Fruit fly (Drosophila melanogaster) whole organism, embryonic: Measurements from ENCODE around the gene CG17572.

Source experiments
- Adf1 ChIP-seq: fragments of 200-800 bp; sonication (Bioruptor generic); IDR thresholded peaks from 2 replicates; pipeline ENCODE4 v1.3.6; 2022; ENCODE audit warnings: missing biosample characterization, missing genetic modification characterization
- Bteb2 ChIP-seq: fragments of 200-800 bp; sonication (Bioruptor generic); optimal IDR thresholded peaks from 2 replicates; lab custom pipeline; 2016; ENCODE audit warnings: missing biosample characterization, missing genetic modification characterization
- CG10959 ChIP-seq: fragments of 200-800 bp; sonication (Bioruptor generic); IDR thresholded peaks from 2 replicates; pipeline ENCODE4 v1.3.6; 2022; ENCODE audit warnings: missing biosample characterization, missing genetic modification characterization
- CG11085 ChIP-seq: fragments of 200-800 bp; sonication (Bioruptor generic); IDR thresholded peaks from 2 replicates; pipeline ENCODE4 v1.3.6; 2022; ENCODE audit warnings: missing biosample characterization, missing genetic modification characterization
- CG11093 ChIP-seq: fragments of 200-800 bp; sonication (Bioruptor generic); IDR thresholded peaks from 3 replicates; pipeline ENCODE4 v1.3.6; 2022; ENCODE audit warnings: missing biosample characterization, missing genetic modification characterization
- CG1233 ChIP-seq: fragments of 200-800 bp; sonication (Bioruptor generic); optimal IDR thresholded peaks from 4 replicates; lab custom pipeline; 2018; ENCODE audit warnings: missing biosample characterization, mild to moderate bottlenecking, missing genetic modification characterization
- CG14710 ChIP-seq: fragments of 200-800 bp; sonication (Bioruptor generic); optimal IDR thresholded peaks from 3 replicates; lab custom pipeline; 2019; ENCODE audit warnings: missing biosample characterization, mild to moderate bottlenecking, missing genetic modification characterization, moderate library complexity
- CG16815 ChIP-seq: fragments of 200-800 bp; sonication (Bioruptor generic); optimal IDR thresholded peaks from 3 replicates; lab custom pipeline; 2017; ENCODE audit warnings: missing biosample characterization, mild to moderate bottlenecking, missing genetic modification characterization
- CG18011 ChIP-seq: fragments of 200-800 bp; sonication (Bioruptor generic); optimal IDR thresholded peaks from 2 replicates; lab custom pipeline; 2017; ENCODE audit warnings: missing biosample characterization, missing genetic modification characterization, mild to moderate bottlenecking, moderate library complexity, missing genotype
- CG2889 ChIP-seq: fragments of 200-800 bp; sonication (Bioruptor generic); IDR thresholded peaks from 3 replicates; pipeline ENCODE4 v1.3.6; 2022; ENCODE audit warnings: missing biosample characterization, missing genetic modification characterization
- CG30020 ChIP-seq: fragments of 200-800 bp; optimal IDR thresholded peaks from 2 replicates; lab custom pipeline; 2019; ENCODE audit warnings: missing biosample characterization, mild to moderate bottlenecking, missing genetic modification characterization, moderate library complexity
- CG31224 ChIP-seq: fragments of 200-800 bp; sonication (Bioruptor generic); IDR thresholded peaks from 2 replicates; pipeline ENCODE4 v1.3.6; 2022; ENCODE audit warnings: missing biosample characterization, missing genetic modification characterization
- CG34422 ChIP-seq: fragments of 200-800 bp; sonication (Bioruptor generic); IDR thresholded peaks from 3 replicates; pipeline ENCODE4 v1.3.6; 2022; ENCODE audit warnings: missing biosample characterization, missing genetic modification characterization
- CG4730 ChIP-seq: fragments of 200-800 bp; sonication (Bioruptor generic); IDR thresholded peaks from 2 replicates; pipeline ENCODE4 v1.3.6; 2022; ENCODE audit warnings: missing biosample characterization, missing genetic modification characterization
- CG6791 ChIP-seq: fragments of 200-800 bp; sonication (Bioruptor generic); IDR thresholded peaks from 3 replicates; pipeline ENCODE4 v1.3.6; 2022; ENCODE audit warnings: missing biosample characterization, missing genetic modification characterization; ENCODE audit not compliant: partially characterized antibody
- CG6854 ChIP-seq: fragments of 200-800 bp; sonication (Bioruptor generic); optimal IDR thresholded peaks from 3 replicates; lab custom pipeline; 2017; ENCODE audit warnings: missing biosample characterization, mild to moderate bottlenecking, missing genetic modification characterization
- CG7271 ChIP-seq: fragments of 200-800 bp; sonication (Bioruptor generic); optimal IDR thresholded peaks from 2 replicates; lab custom pipeline; 2018; ENCODE audit warnings: missing biosample characterization, mild to moderate bottlenecking, missing genetic modification characterization, moderate library complexity
- CG8478 ChIP-seq: fragments of >200 bp; optimal IDR thresholded peaks from 2 replicates; lab custom pipeline; 2018
- CG9437 ChIP-seq: fragments of 200-800 bp; sonication (Bioruptor generic); optimal IDR thresholded peaks from 2 replicates; lab custom pipeline; 2018; ENCODE audit warnings: missing biosample characterization, mild to moderate bottlenecking, missing genetic modification characterization
- Dfd ChIP-seq, 2 experiments: fragments of >200 bp; optimal IDR thresholded peaks; 2 replicates each; lab custom pipeline; 2017; ENCODE audit warnings: missing biosample characterization in 2 of 2, missing genetic modification characterization in 2 of 2
- Dll ChIP-seq: fragments of 200-800 bp; sonication (Bioruptor generic); IDR thresholded peaks from 4 replicates; pipeline ENCODE4 v1.3.6; 2022; ENCODE audit warnings: missing biosample characterization, missing genetic modification characterization; ENCODE audit not compliant: partially characterized antibody
- H2.0 ChIP-seq: fragments of 200-800 bp; sonication (Bioruptor generic); IDR thresholded peaks from 2 replicates; pipeline ENCODE4 v1.3.6; 2022; ENCODE audit warnings: missing biosample characterization, missing genetic modification characterization
- HLH3B ChIP-seq: fragments of 200-800 bp; sonication (Bioruptor generic); IDR thresholded peaks from 2 replicates; pipeline ENCODE4 v1.3.6; 2022; ENCODE audit warnings: missing biosample characterization, missing genetic modification characterization
- HLHmδ ChIP-seq: fragments of 200-800 bp; sonication (Bioruptor generic); optimal IDR thresholded peaks from 2 replicates; lab custom pipeline; 2018; ENCODE audit warnings: missing biosample characterization, mild to moderate bottlenecking, missing genetic modification characterization, moderate library complexity
- Lim3 ChIP-seq: fragments of 200-800 bp; sonication (Bioruptor generic); IDR thresholded peaks from 2 replicates; pipeline ENCODE4 v1.3.6; 2022; ENCODE audit warnings: missing biosample characterization, missing genetic modification characterization
- MBD-R2 ChIP-seq: fragments of 200-800 bp; sonication (Bioruptor generic); IDR thresholded peaks from 2 replicates; pipeline ENCODE4 v1.3.6; 2022; ENCODE audit warnings: missing biosample characterization, missing genetic modification characterization
- MESR4 ChIP-seq: fragments of 200-800 bp; sonication (Bioruptor generic); optimal IDR thresholded peaks from 2 replicates; lab custom pipeline; 2018; ENCODE audit warnings: missing biosample characterization, mild to moderate bottlenecking, missing genetic modification characterization, moderate library complexity
- Meics ChIP-seq: fragments of 200-800 bp; sonication (Bioruptor generic); optimal IDR thresholded peaks from 2 replicates; lab custom pipeline; 2017; ENCODE audit warnings: missing biosample characterization, mild to moderate bottlenecking, missing genetic modification characterization
- Pdp1 ChIP-seq, 2 experiments: fragments of 200-800 bp; sonication (Bioruptor generic); optimal IDR thresholded peaks; 3 replicates each; lab custom pipeline; 2016; ENCODE audit warnings: missing biosample characterization in 2 of 2, missing genetic modification characterization in 2 of 2, mild to moderate bottlenecking in 1 of 2, moderate library complexity in 1 of 2
- Trl ChIP-seq, 3 experiments: fragments of >200 bp in 2 of 3; fragments of 200-800 bp in 1 of 3; sonication (Bioruptor generic) in 1 of 3; optimal IDR thresholded peaks; 2 replicates in 1 of 3; 3 replicates in 2 of 3; lab custom pipeline; 2016 to 2017; ENCODE audit warnings: missing biosample characterization in 1 of 3, missing genetic modification characterization in 1 of 3
- bigmax ChIP-seq: fragments of 200-800 bp; sonication (Bioruptor generic); optimal IDR thresholded peaks from 2 replicates; lab custom pipeline; 2018; ENCODE audit warnings: missing biosample characterization, mild to moderate bottlenecking, missing genetic modification characterization
- cg ChIP-seq: fragments of 200-800 bp; sonication (Bioruptor generic); optimal IDR thresholded peaks from 3 replicates; lab custom pipeline; 2019; ENCODE audit warnings: missing biosample characterization, mild to moderate bottlenecking, missing genetic modification characterization, moderate library complexity
- chinmo ChIP-seq: fragments of 200-800 bp; sonication (Bioruptor generic); IDR thresholded peaks from 4 replicates; pipeline ENCODE4 v1.3.6; 2022; ENCODE audit warnings: missing biosample characterization, missing genetic modification characterization; ENCODE audit not compliant: partially characterized antibody
- esg ChIP-seq: fragments of 200-800 bp; sonication (Bioruptor generic); conservative IDR thresholded peaks from 2 replicates; pipeline ENCODE4 v1.3.6; 2022; ENCODE audit warnings: missing biosample characterization, missing genetic modification characterization
- fd64A ChIP-seq: fragments of 200-800 bp; sonication (Bioruptor generic); optimal IDR thresholded peaks from 3 replicates; lab custom pipeline; 2018; ENCODE audit warnings: missing biosample characterization, mild to moderate bottlenecking, missing genetic modification characterization
- fru ChIP-seq: fragments of >200 bp; optimal IDR thresholded peaks from 2 replicates; lab custom pipeline; 2017
- fu2 ChIP-seq: fragments of 200-800 bp; sonication (Bioruptor generic); optimal IDR thresholded peaks from 2 replicates; lab custom pipeline; 2016; ENCODE audit warnings: missing biosample characterization, missing genetic modification characterization
- ken ChIP-seq: fragments of 200-800 bp; sonication (Bioruptor generic); IDR thresholded peaks from 3 replicates; pipeline ENCODE4 v1.3.6; 2022; ENCODE audit warnings: missing biosample characterization, missing genetic modification characterization
- kni ChIP-seq: fragments of 200-800 bp; sonication (Bioruptor generic); optimal IDR thresholded peaks from 3 replicates; lab custom pipeline; 2017; ENCODE audit warnings: mild to moderate bottlenecking, missing biosample characterization, missing genetic modification reagents, missing genetic modification characterization
- lola ChIP-seq, 3 experiments: fragments of >200 bp in 2 of 3; fragments of 200-800 bp in 1 of 3; sonication (Bioruptor generic) in 1 of 3; optimal IDR thresholded peaks; 2 replicates each; lab custom pipeline; 2017 to 2019; ENCODE audit warnings: missing biosample characterization in 3 of 3, missing genetic modification characterization in 3 of 3, mild to moderate bottlenecking in 1 of 3, moderate library complexity in 1 of 3
- mam ChIP-seq: fragments of 200-800 bp; sonication (Bioruptor generic); optimal IDR thresholded peaks from 3 replicates; lab custom pipeline; 2016; ENCODE audit warnings: missing biosample characterization, missing genetic modification characterization
- mld ChIP-seq: fragments of 200-800 bp; sonication (Bioruptor generic); IDR thresholded peaks from 3 replicates; pipeline ENCODE4 v1.3.6; 2022; ENCODE audit warnings: missing biosample characterization, missing genetic modification characterization; ENCODE audit not compliant: partially characterized antibody
- otp ChIP-seq: fragments of 200-800 bp; sonication (Bioruptor generic); IDR thresholded peaks from 3 replicates; pipeline ENCODE4, ENCODE4 v1.3.6; 2022; ENCODE audit warnings: missing biosample characterization, missing genetic modification characterization
- pan ChIP-seq, 4 experiments: fragments of >200 bp in 3 of 4; fragments of 200-800 bp in 1 of 4; sonication (Bioruptor generic) in 1 of 4; optimal IDR thresholded peaks in 3 of 4; IDR thresholded peaks in 1 of 4; 2 replicates each; pipeline versions ENCODE4 v1.3.6 to Lab custom; 2017 to 2022; ENCODE audit warnings: missing biosample characterization in 2 of 4, missing genetic modification characterization in 2 of 4, mixed read lengths in 1 of 4
- pnt ChIP-seq: fragments of 200-800 bp; sonication (Bioruptor generic); optimal IDR thresholded peaks from 3 replicates; lab custom pipeline; 2016; ENCODE audit warnings: missing biosample characterization, missing genetic modification characterization
- rib ChIP-seq: fragments of 200-800 bp; sonication (Bioruptor generic); IDR thresholded peaks from 2 replicates; pipeline ENCODE4 v1.3.6; 2022; ENCODE audit warnings: missing biosample characterization, missing genetic modification characterization
- wor ChIP-seq: fragments of 200-800 bp; sonication (Bioruptor generic); IDR thresholded peaks from 2 replicates; pipeline ENCODE4 v1.3.6; 2022; ENCODE audit warnings: missing biosample characterization, missing genetic modification characterization

CG17572 gene

DNA sequence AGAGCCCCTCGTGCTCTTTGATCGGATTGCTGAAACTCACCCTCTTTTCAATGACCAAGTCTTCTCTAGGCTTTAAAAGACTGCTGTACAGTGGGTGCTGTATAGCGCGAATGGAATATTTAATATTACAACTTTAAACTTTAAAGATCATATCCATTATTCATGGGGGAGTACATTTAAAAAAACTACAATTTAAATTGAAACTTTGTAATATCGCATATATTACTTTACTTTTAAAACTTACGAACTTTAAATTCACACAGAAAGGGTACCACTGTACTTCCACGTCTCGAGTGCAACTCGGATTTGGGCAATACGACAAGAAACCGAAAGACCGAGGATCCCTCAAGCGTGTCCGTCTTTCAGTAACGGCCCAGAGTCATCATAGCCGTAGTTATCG lies 15.0 kb downstream of the CG17572 start, which contains the start of gene Phlpp (continued):
- peak; percentile 11 for TF ChIP-seq CG16815 (GFP tag; lab: Kevin White, UChicago)
- TF ChIP-seq pan (optimal IDR thresholded peaks at IDR 0.05; lab: Kevin White, UChicago): no peak
- TF ChIP-seq pan (GFP tag; optimal IDR thresholded peaks at IDR 0.05 in 1 of 2, IDR thresholded peaks at IDR 0.05 in 1 of 2): peak in 1 of 2 experiments; percentile 58
- TF ChIP-seq esg (GFP tag; lab: Robert Waterston, UW): peak; percentile 45
- TF ChIP-seq otp (GFP tag; lab: Robert Waterston, UW): 0 out of 3 replicates have a peak, but pooled peaks have one; percentile 24
- TF ChIP-seq CG9437 (GFP tag; lab: Kevin White, UChicago): peak; percentile 2
- no peak for TF ChIP-seq CG30020 (tag; lab: Kevin White, UChicago)
- TF ChIP-seq rib (GFP tag; lab: Robert Waterston, UW): no peak
- TF ChIP-seq HLHmδ (GFP tag; lab: Kevin White, UChicago): no peak
- peak; percentile 71 for TF ChIP-seq CG14710 (tag; lab: Kevin White, UChicago)
- TF ChIP-seq bigmax: no peak
- TF ChIP-seq ken (GFP tag; lab: Robert Waterston, UW): peak; percentile 40; the same call in 1 of the 3 replicates
- TF ChIP-seq Adf1 (GFP tag; lab: Robert Waterston, UW): no peak
- TF ChIP-seq lola (GFP tag; optimal IDR thresholded peaks at IDR 0.05; lab: Kevin White, UChicago): peak in 1 of 3 experiments; percentile 46
- TF ChIP-seq CG11093 (GFP tag; lab: Robert Waterston, UW): peak; percentile 38; the same call in 1 of the 3 replicates
- no peak for TF ChIP-seq CG7271
- no peak; the same call in 1 of the 2 replicates for TF ChIP-seq MBD-R2 (GFP tag; lab: Robert Waterston, UW)
- TF ChIP-seq CG6791: no peak
- TF ChIP-seq Dll (GFP tag; lab: Robert Waterston, UW): no peak
- no peak for TF ChIP-seq Bteb2 (GFP tag; lab: Kevin White, UChicago)
- peak; percentile 20 for TF ChIP-seq mam (GFP tag; lab: Kevin White, UChicago)

DNA sequence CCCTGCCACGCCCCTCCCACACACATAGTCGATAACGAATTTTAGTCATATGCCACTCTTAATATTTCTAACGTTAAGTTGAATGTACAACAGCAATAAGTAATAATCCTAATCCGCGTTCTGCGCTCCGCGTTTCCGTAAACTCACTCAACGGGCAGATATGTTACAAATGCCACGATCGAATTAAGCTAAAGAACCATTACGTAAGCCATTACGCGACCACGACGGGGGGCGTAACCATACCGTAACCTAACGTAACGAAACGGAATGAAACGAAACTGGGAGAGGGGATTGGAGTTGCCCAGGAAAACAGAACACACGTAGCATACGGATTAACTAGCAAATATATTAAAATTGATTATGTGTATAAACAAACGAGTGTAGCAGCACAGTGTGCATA lies 16.1 kb downstream of the CG17572 start:
- TF ChIP-seq CG9437 (GFP tag; lab: Kevin White, UChicago) (peak; percentile 95), pnt (no peak), mld (GFP tag; lab: Robert Waterston, UW) (peak; percentile 38; the same call in 1 of the 3 replicates), wor (GFP tag; lab: Robert Waterston, UW) (no peak), Pdp1 (GFP tag; optimal IDR thresholded peaks at IDR 0.05; lab: Kevin White, UChicago) (peak in 1 of 2 experiments; percentile 61), CG6854 (no peak), HLH3B (GFP tag; lab: Robert Waterston, UW) (no peak)
- TF ChIP-seq, all 482 proteins: peak for 3

DNA sequence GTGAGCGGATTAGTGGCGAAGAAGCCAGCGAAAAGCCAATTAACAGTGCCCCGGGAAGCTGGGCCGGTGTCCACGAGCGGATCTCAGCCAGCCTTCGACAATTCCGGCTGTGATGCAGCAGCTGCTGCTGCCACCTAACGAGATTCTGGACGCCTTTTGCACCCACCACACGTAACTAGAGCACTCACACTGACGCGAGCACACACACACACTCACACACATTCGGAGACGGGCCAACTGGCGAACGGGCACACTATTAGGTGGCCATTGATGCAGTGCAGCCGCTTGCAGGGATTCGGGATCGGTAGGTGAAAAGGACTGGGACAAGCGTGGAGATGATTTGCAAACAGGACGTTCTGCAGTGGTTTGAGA lies 19.4 kb downstream of the CG17572 start:
- TF ChIP-seq CG34422 (0 out of 3 replicates have a peak, but pooled peaks have one; percentile 30), fu2 (GFP tag; lab: Kevin White, UChicago) (no peak), CG8478 (lab: Kevin White, UChicago) (peak; percentile 52), cg (peak; percentile 78), MESR4 (GFP tag; lab: Kevin White, UChicago) (peak; percentile 18), CG18011 (GFP tag; lab: Kevin White, UChicago) (no peak), CG1233 (GFP tag; lab: Kevin White, UChicago) (no peak), CG10959 (GFP tag; lab: Robert Waterston, UW) (no peak), fru (lab: Kevin White, UChicago) (peak; percentile 34), Meics (GFP tag; lab: Kevin White, UChicago) (no peak), CG4730 (no peak), CG11085 (GFP tag; lab: Robert Waterston, UW) (no peak), kni (GFP tag; lab: Kevin White, UChicago) (peak; percentile 80), chinmo (GFP tag; lab: Robert Waterston, UW) (0 out of 4 replicates have a peak, but pooled peaks have one; percentile 27), fd64A (GFP tag; lab: Kevin White, UChicago) (no peak), H2.0 (GFP tag; lab: Robert Waterston, UW) (no peak), CG31224 (GFP tag; lab: Robert Waterston, UW) (no peak), Dfd (GFP tag; optimal IDR thresholded peaks at IDR 0.05; lab: Kevin White, UChicago) (no peak), Lim3 (GFP tag; lab: Robert Waterston, UW) (0 out of 2 replicates have a peak, but pooled peaks have one; percentile 5), Adf1 (GFP tag; lab: Robert Waterston, UW) (0 out of 2 replicates have a peak, but pooled peaks have one; percentile 29), Trl (optimal IDR thresholded peaks at IDR 0.05; lab: Kevin White, UChicago) (no peak), Trl (GFP tag; optimal IDR thresholded peaks at IDR 0.05; lab: Kevin White, UChicago) (no peak), CG2889 (GFP tag; lab: Robert Waterston, UW) (no peak)
